Worm (Caenorhabditis elegans): Measurements from ENCODE around the gene ptl-1.

The ptl-1 gene

DNA sequence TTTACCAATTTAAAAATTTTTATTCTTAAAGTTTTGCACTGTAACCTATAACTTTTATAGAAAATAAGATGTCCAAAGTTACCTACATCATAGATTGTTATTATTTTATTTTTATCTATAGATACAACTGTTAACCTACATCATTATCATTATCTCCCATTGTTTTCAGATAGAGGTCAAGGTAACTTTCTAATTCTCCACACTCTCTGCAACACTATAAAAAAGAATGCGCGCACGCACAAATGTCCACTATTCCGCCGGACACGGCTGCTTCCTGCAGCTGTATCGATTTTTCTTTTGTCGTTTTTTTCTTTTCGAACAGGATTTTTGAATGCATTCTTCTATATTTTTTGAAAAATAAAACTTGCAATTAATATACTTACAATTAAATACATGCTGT lies 7.7 kb downstream of the ptl-1 start (continued):
- TF ChIP-seq snpc-1.2 (GFP tag; IDR thresholded peaks at IDR 0.05) (no peak), mxl-2 (GFP tag; conservative IDR thresholded peaks at IDR 0.05) (no peak), ceh-20 (GFP tag; IDR thresholded peaks at IDR 0.05) (no peak), daf-8 (GFP tag; IDR thresholded peaks at IDR 0.05) (no peak), attf-4 (tag; optimal IDR thresholded peaks at IDR 0.05) (no peak), nhr-25 (tag; optimal IDR thresholded peaks at IDR 0.05; ENCODE audit: borderline replicate concordance, insufficient read depth) (no peak)

- TF ChIP-seq mxl-2 (GFP tag; conservative IDR thresholded peaks at IDR 0.05) (no peak), ceh-82 (tag; optimal IDR thresholded peaks at IDR 0.05) (no peak), php-3 (GFP tag; IDR thresholded peaks at IDR 0.05) (no peak), F44E2.7 (GFP tag; IDR thresholded peaks at IDR 0.05) (no peak), F10B5.3 (tag; optimal IDR thresholded peaks at IDR 0.05) (no peak), egl-43 (GFP tag; IDR thresholded peaks at IDR 0.05) (no peak), snpc-1.2 (GFP tag; IDR thresholded peaks at IDR 0.05) (no peak), F26F4.8 (GFP tag; conservative IDR thresholded peaks at IDR 0.05) (no peak), R02D3.7 (tag; optimal IDR thresholded peaks at IDR 0.05) (no peak), fos-1 (tag; optimal IDR thresholded peaks at IDR 0.05) (no peak), aly-2 (tag; optimal IDR thresholded peaks at IDR 0.05) (no peak), mdl-1 (tag; optimal IDR thresholded peaks at IDR 0.05) (no peak), lin-39 (tag; optimal IDR thresholded peaks at IDR 0.05) (no peak), nhr-76 (tag; optimal IDR thresholded peaks at IDR 0.05) (no peak), nhr-237 (tag; optimal IDR thresholded peaks at IDR 0.05) (no peak), unc-130 (GFP tag; optimal IDR thresholded peaks at IDR 0.05) (no peak), zfp-2 (tag; optimal IDR thresholded peaks at IDR 0.05) (no peak)
Measured at ce11 chrIII:773114-773513, 8.1 kb downstream of the ptl-1 start, which contains the start of gene cyn-6. cyn-6 (plus strand) TSS chrIII:773414.

DNA sequence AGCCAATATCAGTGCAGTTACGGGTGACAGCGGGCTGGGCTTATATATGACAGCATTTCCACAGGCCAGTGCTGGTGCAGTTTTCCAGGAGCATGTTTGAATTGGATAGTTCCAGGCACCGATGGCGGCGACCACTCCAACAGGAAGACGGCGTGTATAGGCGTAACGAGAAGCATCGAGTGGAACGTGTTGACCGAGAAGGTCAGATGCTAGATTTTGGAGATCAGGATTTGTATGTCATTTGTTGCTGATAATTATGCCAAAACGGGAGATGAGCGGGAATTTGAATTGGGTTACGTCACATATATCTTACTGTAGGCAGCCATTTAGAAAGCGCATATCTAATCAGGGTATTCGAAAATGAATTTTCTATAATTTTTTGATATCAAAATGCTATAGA lies 10.5 kb downstream of the ptl-1 start:
- TF ChIP-seq mep-1 (tag; optimal IDR thresholded peaks at IDR 0.05) = no peak
- peak; percentile 55 for TF ChIP-seq aha-1 (tag)
- no peak for TF ChIP-seq duxl-1 (tag; optimal IDR thresholded peaks at IDR 0.05; ENCODE audit: poor library complexity)
- no peak for TF ChIP-seq mes-2 (tag; optimal IDR thresholded peaks at IDR 0.05; ENCODE audit: poor library complexity, severe bottlenecking)

DNA sequence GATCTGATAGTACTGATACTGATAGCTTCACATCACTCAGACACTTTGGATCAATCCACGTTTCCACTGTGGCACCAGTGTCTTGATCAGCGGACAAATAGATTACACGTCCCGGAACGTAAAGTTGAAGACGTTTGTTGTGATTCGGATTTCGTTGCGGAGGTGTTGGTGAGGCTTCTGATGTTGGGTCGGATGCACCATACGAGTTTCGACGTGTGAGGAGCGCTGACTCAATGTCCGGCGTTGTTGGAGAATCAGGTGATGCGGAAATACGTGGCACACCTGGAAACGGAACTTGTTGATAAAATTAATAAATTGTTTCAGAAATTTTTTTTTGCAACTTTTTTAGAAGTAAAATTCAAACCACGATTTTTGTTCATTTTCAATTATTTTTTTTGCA lies 13.8 kb downstream of the ptl-1 start, which contains the start of gene alh-11:
Gene alh-11 (minus strand): TSS at position 101 of the 400 bp plus-strand sequence.
- TF ChIP-seq duxl-1 (tag; optimal IDR thresholded peaks at IDR 0.05; ENCODE audit: poor library complexity) (no peak), lim-7 (GFP tag; IDR thresholded peaks at IDR 0.05) (no peak), lin-29 (GFP tag; IDR thresholded peaks at IDR 0.05) (no peak)

DNA sequence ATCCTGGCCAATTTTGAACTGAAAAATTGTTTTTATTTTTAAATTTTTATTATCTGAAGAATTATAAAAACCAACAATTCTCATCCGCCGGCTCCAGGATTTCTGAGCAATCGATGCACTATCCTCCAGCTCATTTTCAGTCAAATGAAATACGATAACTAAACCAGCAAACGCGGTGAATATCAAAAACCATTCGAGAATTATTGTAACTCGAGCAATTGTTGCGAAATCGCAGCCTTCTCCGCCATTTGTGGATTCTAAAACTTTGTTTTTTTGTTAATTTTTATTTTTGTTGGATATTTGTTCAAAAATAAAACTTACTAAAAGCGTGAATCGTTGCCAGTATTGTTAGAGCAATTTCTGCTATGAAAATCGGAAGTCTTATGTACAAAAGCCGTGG lies 17.5 kb downstream of the ptl-1 start:
- TF ChIP-seq ceh-82 (tag; optimal IDR thresholded peaks at IDR 0.05) (no peak), sdz-12 (GFP tag; optimal IDR thresholded peaks at IDR 0.05) (no peak), lin-38 (GFP tag; IDR thresholded peaks at IDR 0.05) (peak; percentile 14; the same call in 1 of the 2 replicates), mdl-1 (tag; optimal IDR thresholded peaks at IDR 0.05) (no peak), lin-15B (tag; optimal IDR thresholded peaks at IDR 0.05) (no peak), aha-1 (tag) (peak; percentile 51), duxl-1 (tag; optimal IDR thresholded peaks at IDR 0.05; ENCODE audit: poor library complexity) (no peak)

- TF ChIP-seq mes-2 (tag; optimal IDR thresholded peaks at IDR 0.05; ENCODE audit: poor library complexity, severe bottlenecking) (peak; percentile 97), ctbp-1 (GFP tag; IDR thresholded peaks at IDR 0.05) (no peak), mep-1 (tag; optimal IDR thresholded peaks at IDR 0.05) (peak; percentile 69), nhr-76 (tag; optimal IDR thresholded peaks at IDR 0.05) (no peak), dmd-9 (GFP tag; IDR thresholded peaks at IDR 0.05) (0 out of 2 replicates have a peak, but pooled peaks have one; percentile 29), dpl-1 (GFP tag; optimal IDR thresholded peaks at IDR 0.05) (peak; percentile 72), pha-4 (GFP tag; IDR thresholded peaks at IDR 0.05) (no peak), pha-4 (tag; optimal IDR thresholded peaks at IDR 0.05) (peak; percentile 31), daf-16 (GFP tag; optimal IDR thresholded peaks at IDR 0.05) (no peak), daf-16 (tag; optimal IDR thresholded peaks at IDR 0.05) (peak; percentile 12), hlh-30 (tag; optimal IDR thresholded peaks at IDR 0.05; ENCODE audit: insufficient read depth) (peak; percentile 47), Y105C5A.15 (GFP tag; IDR thresholded peaks at IDR 0.05) (no peak), aha-1 (tag) (peak; percentile 70), nhr-11 (tag; optimal IDR thresholded peaks at IDR 0.05) (peak; percentile 28), lsy-2 (tag; optimal IDR thresholded peaks at IDR 0.05) (peak; percentile 46 to 88), dmd-6 (GFP tag; IDR thresholded peaks at IDR 0.05) (peak; percentile 48; the same call in 1 of the 2 replicates)
Measured at ce11 chrIII:783254-783753, 18.3 kb downstream of the ptl-1 start, which contains the start of the genes dagl-2 and ppm-1.G. dagl-2 (minus strand) TSS chrIII:783305. ppm-1.G (plus strand) TSS chrIII:783703.

Data from whole organism, L4 larva.